Worm (Caenorhabditis elegans): Measurements from ENCODE around the gene clec-33.

The clec-33 gene

DNA sequence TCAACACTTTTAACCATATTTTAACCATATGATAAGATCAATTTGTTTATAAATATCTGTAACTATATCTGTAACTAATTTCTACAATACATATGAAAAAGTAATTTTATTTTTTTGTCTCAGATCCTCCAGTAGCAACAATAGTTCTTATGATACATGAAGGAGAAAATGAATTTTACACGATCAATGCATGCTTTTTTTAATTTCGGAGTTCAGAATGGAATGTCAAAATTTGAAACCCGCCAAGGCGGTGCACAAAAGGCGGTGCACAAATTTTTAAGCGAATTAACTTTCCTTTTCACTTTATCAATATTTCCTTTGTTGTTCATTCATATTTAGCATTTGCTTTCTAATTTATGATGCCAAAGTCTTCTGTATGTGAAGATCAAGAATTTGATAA is 26.7 kb downstream of the clec-33 start, which contains the start of gene clec-25:
TSS of gene clec-25 (plus strand) at position 301 of the 400 bp plus-strand sequence.
- TF ChIP-seq pbrm-1 (GFP tag; IDR thresholded peaks at IDR 0.05) (no peak), sea-2 (GFP tag; IDR thresholded peaks at IDR 0.05) (no peak), dpl-1 (GFP tag; optimal IDR thresholded peaks at IDR 0.05) (no peak), aptf-3 (GFP tag; IDR thresholded peaks at IDR 0.05) (no peak)

ce11 chrV:16840961-16841360 is 28.7 kb downstream of the clec-33 start, which contains the start of gene clec-40:
TSS of gene clec-40 (minus strand) at chrV:16841061.
- TF ChIP-seq lin-40 (tag; optimal IDR thresholded peaks at IDR 0.05) (no peak), madf-8 (GFP tag; conservative IDR thresholded peaks at IDR 0.05) (no peak), madf-10 (tag; optimal IDR thresholded peaks at IDR 0.05) (no peak), somi-1 (GFP tag; optimal IDR thresholded peaks at IDR 0.05) (no peak), die-1 (tag; optimal IDR thresholded peaks at IDR 0.05) (no peak), hmg-20 (GFP tag; IDR thresholded peaks at IDR 0.05) (no peak), rec-8 (tag; optimal IDR thresholded peaks at IDR 0.05) (no peak), let-607 (tag; optimal IDR thresholded peaks at IDR 0.05) (no peak), gei-17 (GFP tag; optimal IDR thresholded peaks at IDR 0.05) (no peak), athp-1 (tag; optimal IDR thresholded peaks at IDR 0.05) (no peak), K11D2.4 (GFP tag; IDR thresholded peaks at IDR 0.05) (no peak), sdz-38 (tag; optimal IDR thresholded peaks at IDR 0.05) (no peak), ztf-6 (GFP tag; IDR thresholded peaks at IDR 0.05) (no peak), attf-5 (GFP tag; optimal IDR thresholded peaks at IDR 0.05) (no peak)

- no peak for TF ChIP-seq xnd-1 (tag; optimal IDR thresholded peaks at IDR 0.05)
- TF ChIP-seq nhr-80 (tag; optimal IDR thresholded peaks at IDR 0.05): peak; percentile 72
Measured at ce11 chrV:16840283-16840682, 29.4 kb downstream of the clec-33 start.

DNA sequence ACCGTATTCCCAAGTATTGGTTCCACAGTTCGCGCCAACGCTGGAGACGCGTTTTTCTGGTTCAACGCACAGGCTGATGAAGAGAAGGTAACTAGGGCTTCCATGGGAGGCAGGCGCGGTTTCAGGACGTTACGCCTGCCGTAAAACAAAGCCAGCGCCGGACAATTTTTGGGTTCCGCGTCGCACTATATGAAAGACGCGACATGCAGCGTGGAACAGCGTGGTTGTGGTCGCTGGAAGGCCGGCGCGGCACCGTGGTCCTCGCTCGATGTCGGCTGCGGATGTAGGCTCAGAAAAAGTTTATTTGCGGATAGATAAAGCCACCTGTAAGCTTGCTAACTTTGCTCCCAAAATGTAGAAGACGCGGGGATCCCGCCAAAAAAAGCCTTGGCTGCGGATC is 31.2 kb downstream of the clec-33 start:
- no peak for TF ChIP-seq tbp1 (GFP tag; optimal IDR thresholded peaks at IDR 0.05)
- no peak for TF ChIP-seq tbx-9 (tag; optimal IDR thresholded peaks at IDR 0.05; ENCODE audit: borderline replicate concordance)
- no peak for TF ChIP-seq dpl-1 (GFP tag; optimal IDR thresholded peaks at IDR 0.05)
- TF ChIP-seq zfh-2 (GFP tag; conservative IDR thresholded peaks at IDR 0.05): peak; percentile 68
- no peak for TF ChIP-seq snpc-4 (GFP tag; optimal IDR thresholded peaks at IDR 0.05)
- peak in 2 of 4 experiments; percentile 47 to 75 for TF ChIP-seq snpc-4 (tag; optimal IDR thresholded peaks at IDR 0.05)
- no peak for TF ChIP-seq gei-17 (GFP tag; optimal IDR thresholded peaks at IDR 0.05)
- no peak for TF ChIP-seq B0261.1 (tag; optimal IDR thresholded peaks at IDR 0.05)
- no peak for TF ChIP-seq madf-8 (GFP tag; conservative IDR thresholded peaks at IDR 0.05)
- TF ChIP-seq nfyb-1 (GFP tag; IDR thresholded peaks at IDR 0.05): 0 out of 2 replicates have a peak, but pooled peaks have one; percentile 39

- TF ChIP-seq fkh-3 (tag; optimal IDR thresholded peaks at IDR 0.05) (no peak), attf-5 (GFP tag; optimal IDR thresholded peaks at IDR 0.05) (no peak), unc-62 (GFP tag; optimal IDR thresholded peaks at IDR 0.05) (no peak), aptf-2 (GFP tag; conservative IDR thresholded peaks at IDR 0.05) (no peak), tbp1 (GFP tag; optimal IDR thresholded peaks at IDR 0.05) (no peak), ZK185.1 (tag; optimal IDR thresholded peaks at IDR 0.05; ENCODE audit: poor library complexity, severe bottlenecking) (no peak), nhr-80 (tag; optimal IDR thresholded peaks at IDR 0.05) (no peak), egl-18 (GFP tag; IDR thresholded peaks at IDR 0.05) (no peak), cebp-1 (GFP tag; IDR thresholded peaks at IDR 0.05) (no peak), cebp-1 (tag; optimal IDR thresholded peaks at IDR 0.05) (no peak), chd-7 (tag; optimal IDR thresholded peaks at IDR 0.05) (no peak), atf-7 (tag; optimal IDR thresholded peaks at IDR 0.05) (no peak), let-526 (GFP tag; IDR thresholded peaks at IDR 0.05) (no peak), F33H1.4 (GFP tag; IDR thresholded peaks at IDR 0.05) (no peak), snpc-1.1 (tag; optimal IDR thresholded peaks at IDR 0.05; ENCODE audit: insufficient read depth) (no peak)
Measured at ce11 chrV:16836100-16836499, 33.5 kb downstream of the clec-33 start.
